Worm (Caenorhabditis elegans) whole organism, L4/young adult: Measurements from ENCODE around the gene lurp-4.

Experiments
- W03F9.2 ChIP-seq: fragments of 150-350 bp; optimal IDR thresholded peaks from 2 replicates; lab custom pipeline; 2014; ENCODE audit warnings: missing biosample characterization, missing genetic modification characterization
- dao-5 ChIP-seq: sonication (generic microtip); optimal IDR thresholded peaks from 2 replicates; lab custom pipeline; 2016; ENCODE audit warnings: missing genotype, missing genetic modification characterization, moderate library complexity, missing compliant biosample characterization
- him-1 ChIP-seq: sonication (generic microtip); optimal IDR thresholded peaks from 2 replicates; lab custom pipeline; 2016; ENCODE audit warnings: missing genotype, missing genetic modification reagents, missing genetic modification characterization, missing compliant biosample characterization

DNA sequence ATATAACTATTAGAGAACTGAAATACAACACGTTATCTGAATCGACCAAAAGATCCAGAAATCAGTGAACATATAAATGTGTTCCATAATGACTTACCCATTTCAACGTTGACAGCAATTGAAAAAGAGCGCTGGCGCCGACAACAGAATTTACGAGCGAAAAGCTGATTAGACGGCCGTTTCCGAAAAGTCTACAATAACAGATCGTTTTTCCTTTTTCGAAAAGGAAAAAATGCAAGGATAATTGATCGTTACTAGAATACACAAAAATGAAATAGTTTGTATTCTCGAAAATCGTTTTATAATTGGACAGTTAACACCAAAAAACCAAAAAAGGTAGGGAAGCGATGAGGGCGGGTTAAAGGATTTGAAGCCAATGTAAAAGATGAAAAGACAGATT is 38.8 kb upstream of the lurp-4 start, which contains the start of gene srr-1:
- TF ChIP-seq dao-5 (tag; lab: Kevin White, UChicago) (no peak), him-1 (tag; lab: Kevin White, UChicago) (no peak), W03F9.2 (tag; lab: Kevin White, UChicago) (no peak)
